Worm (Caenorhabditis elegans): ENCODE measurements around the gene spig-8.

- TF ChIP-seq hmbx-1 (tag; optimal IDR thresholded peaks at IDR 0.05) (no peak), tbx-11 (GFP tag; IDR thresholded peaks at IDR 0.05) (no peak), ama-1 (optimal IDR thresholded peaks at IDR 0.05) (no peak), F13C5.2 (tag; optimal IDR thresholded peaks at IDR 0.05) (no peak), flt-1 (GFP tag; IDR thresholded peaks at IDR 0.05) (no peak), tbx-37 (GFP tag; conservative IDR thresholded peaks at IDR 0.05) (no peak), hnd-1 (tag; optimal IDR thresholded peaks at IDR 0.05) (no peak), aly-1 (tag; optimal IDR thresholded peaks at IDR 0.05) (no peak), sea-1 (GFP tag; conservative IDR thresholded peaks at IDR 0.05) (no peak), hmg-4 (GFP tag; optimal IDR thresholded peaks at IDR 0.05) (no peak), ceh-13 (GFP tag; optimal IDR thresholded peaks at IDR 0.05) (no peak)
These were observed 1.6 kb upstream of the spig-8 start, which contains the start of gene txt-17 for ce11 chrV:7053100-7053499.
